Worm (Caenorhabditis elegans) whole organism, L3 larva: Measurements from ENCODE around the gene T06D4.1.

Source experiments
- R02D3.7 ChIP-seq: fragments of 150-350 bp; optimal IDR thresholded peaks from 2 replicates; lab custom pipeline; 2014; ENCODE audit warnings: missing biosample characterization, missing genetic modification characterization
- ZK546.5 ChIP-seq: sonication (generic microtip); optimal IDR thresholded peaks from 2 replicates; lab custom pipeline; 2017; ENCODE audit warnings: missing biosample characterization, missing genetic modification characterization
- aly-2 ChIP-seq: fragments of 150-350 bp; optimal IDR thresholded peaks from 2 replicates; lab custom pipeline; 2014; ENCODE audit warnings: missing biosample characterization, missing genetic modification characterization
- ceh-16 ChIP-seq: sonication (generic microtip); optimal IDR thresholded peaks from 2 replicates; lab custom pipeline; 2017; ENCODE audit warnings: missing biosample characterization, missing genetic modification characterization
- ceh-28 ChIP-seq: fragments of 150-350 bp; optimal IDR thresholded peaks from 2 replicates; lab custom pipeline; 2014; ENCODE audit warnings: missing biosample characterization, missing genetic modification reagents, missing genetic modification characterization
- ceh-9 ChIP-seq: sonication (generic microtip); optimal IDR thresholded peaks from 2 replicates; lab custom pipeline; 2018; ENCODE audit warnings: missing biosample characterization, missing genetic modification characterization
- daf-12 ChIP-seq: fragments of 150-350 bp; optimal IDR thresholded peaks from 2 replicates; lab custom pipeline; 2014; ENCODE audit warnings: missing biosample characterization, missing genetic modification reagents, missing genetic modification characterization
- egl-5 ChIP-seq: fragments of 150-350 bp; optimal IDR thresholded peaks from 2 replicates; lab custom pipeline; 2017; ENCODE audit warnings: missing biosample characterization, missing genetic modification reagents, missing genetic modification characterization, inconsistent platforms
- elt-1 ChIP-seq: fragments of 150-350 bp; optimal IDR thresholded peaks from 2 replicates; lab custom pipeline; 2014; ENCODE audit warnings: missing biosample characterization, missing genetic modification characterization
- elt-2 ChIP-seq: sonication (generic microtip); optimal IDR thresholded peaks from 2 replicates; lab custom pipeline; 2016; ENCODE audit warnings: missing genetic modification reagents, mild to moderate bottlenecking, missing genetic modification characterization, missing compliant biosample characterization
- elt-3 ChIP-seq, 3 experiments: fragments of 150-350 bp in 1 of 3; sonication (generic microtip) in 2 of 3; optimal IDR thresholded peaks; 2 replicates in 2 of 3; 4 replicates in 1 of 3; lab custom pipeline; 2014 to 2017; ENCODE audit warnings: missing biosample characterization in 3 of 3, missing genetic modification characterization in 3 of 3
- eor-1 ChIP-seq, 2 experiments: fragments of 150-350 bp; optimal IDR thresholded peaks; 2 replicates each; lab custom pipeline; 2014 to 2018; ENCODE audit warnings: missing biosample characterization in 2 of 2, missing genetic modification characterization in 2 of 2
- fkh-2 ChIP-seq: fragments of 150-350 bp; optimal IDR thresholded peaks from 2 replicates; lab custom pipeline; 2014; ENCODE audit warnings: missing biosample characterization, missing genetic modification reagents, missing genetic modification characterization
- fos-1 ChIP-seq: fragments of 150-350 bp; optimal IDR thresholded peaks from 2 replicates; lab custom pipeline; 2014; ENCODE audit warnings: missing biosample characterization, missing genetic modification characterization
- hmg-11 ChIP-seq: sonication (generic microtip); optimal IDR thresholded peaks from 2 replicates; lab custom pipeline; 2016; ENCODE audit warnings: missing genetic modification characterization, missing compliant biosample characterization
- lin-15B ChIP-seq: fragments of 150-350 bp; optimal IDR thresholded peaks from 2 replicates; lab custom pipeline; 2014; ENCODE audit warnings: missing biosample characterization, missing genetic modification characterization
- lin-39 ChIP-seq: fragments of 150-350 bp; optimal IDR thresholded peaks from 2 replicates; lab custom pipeline; 2018; ENCODE audit warnings: missing biosample characterization, missing genetic modification reagents, missing genetic modification characterization
- mdl-1 ChIP-seq: fragments of 150-350 bp; optimal IDR thresholded peaks from 2 replicates; lab custom pipeline; 2014; ENCODE audit warnings: missing biosample characterization, missing genetic modification characterization
- mml-1 ChIP-seq: fragments of 150-350 bp; sonication (generic microtip); optimal IDR thresholded peaks from 3 replicates; lab custom pipeline; 2014; ENCODE audit warnings: missing biosample characterization, missing genetic modification characterization
- nhr-11 ChIP-seq: fragments of 150-350 bp; optimal IDR thresholded peaks from 2 replicates; lab custom pipeline; 2014; ENCODE audit warnings: missing biosample characterization, missing genetic modification characterization
- nhr-12 ChIP-seq: fragments of 150-350 bp; optimal IDR thresholded peaks from 2 replicates; lab custom pipeline; 2014; ENCODE audit warnings: missing biosample characterization, missing genetic modification characterization
- nhr-23 ChIP-seq: fragments of 150-350 bp; optimal IDR thresholded peaks from 2 replicates; lab custom pipeline; 2014; ENCODE audit warnings: missing biosample characterization, missing genetic modification reagents, missing genetic modification characterization
- nhr-25 ChIP-seq: sonication (generic microtip); optimal IDR thresholded peaks from 2 replicates; lab custom pipeline; 2017; ENCODE audit warnings: missing biosample characterization, missing genetic modification characterization
- nhr-28 ChIP-seq: fragments of 150-350 bp; optimal IDR thresholded peaks from 2 replicates; lab custom pipeline; 2014; ENCODE audit warnings: missing biosample characterization, missing genetic modification characterization
- nhr-43 ChIP-seq: sonication (generic microtip); optimal IDR thresholded peaks from 2 replicates; lab custom pipeline; 2016; ENCODE audit warnings: mild to moderate bottlenecking, missing genetic modification characterization, missing compliant biosample characterization; ENCODE audit not compliant: poor library complexity, severe bottlenecking
- nhr-67 ChIP-seq: fragments of 150-350 bp; optimal IDR thresholded peaks from 2 replicates; lab custom pipeline; 2014; ENCODE audit warnings: missing biosample characterization, missing genetic modification characterization
- nhr-76 ChIP-seq: fragments of 150-350 bp; sonication (generic microtip); optimal IDR thresholded peaks from 5 replicates; lab custom pipeline; 2014; ENCODE audit warnings: missing biosample characterization, missing genetic modification characterization
- nhr-77 ChIP-seq: fragments of 150-350 bp; optimal IDR thresholded peaks from 2 replicates; lab custom pipeline; 2014; ENCODE audit warnings: missing biosample characterization, missing genetic modification characterization
- pha-4 ChIP-seq: fragments of 150-350 bp; optimal IDR thresholded peaks from 2 replicates; lab custom pipeline; 2014; ENCODE audit warnings: missing biosample characterization, missing genetic modification reagents, missing genetic modification characterization
- pqm-1 ChIP-seq: fragments of 150-350 bp; optimal IDR thresholded peaks from 2 replicates; lab custom pipeline; 2017; ENCODE audit warnings: missing biosample characterization, missing genetic modification characterization, inconsistent platforms
- sea-2 ChIP-seq: fragments of 150-350 bp; sonication (generic microtip); optimal IDR thresholded peaks from 4 replicates; lab custom pipeline; 2014; ENCODE audit warnings: missing biosample characterization, missing genetic modification reagents, missing genetic modification characterization
- skn-1 ChIP-seq: fragments of 150-350 bp; optimal IDR thresholded peaks from 2 replicates; lab custom pipeline; 2014; ENCODE audit warnings: missing biosample characterization, missing genetic modification characterization
- snpc-4 ChIP-seq: fragments of 150-350 bp; optimal IDR thresholded peaks from 2 replicates; lab custom pipeline; 2014; ENCODE audit warnings: missing biosample characterization, missing genetic modification characterization
- tbx-2 ChIP-seq: sonication (generic microtip); optimal IDR thresholded peaks from 2 replicates; lab custom pipeline; 2016; ENCODE audit warnings: mild to moderate bottlenecking, missing genetic modification characterization, missing compliant biosample characterization
- unc-62 ChIP-seq: fragments of 150-350 bp; sonication (generic microtip); optimal IDR thresholded peaks from 4 replicates; lab custom pipeline; 2014; ENCODE audit warnings: missing biosample characterization, missing genetic modification reagents, missing genetic modification characterization
- zag-1 ChIP-seq: fragments of 150-350 bp; optimal IDR thresholded peaks from 2 replicates; lab custom pipeline; 2014; ENCODE audit warnings: missing biosample characterization, missing genetic modification characterization
- ztf-4 ChIP-seq: fragments of 150-350 bp; optimal IDR thresholded peaks from 2 replicates; lab custom pipeline; 2014; ENCODE audit warnings: missing biosample characterization, missing genetic modification characterization

Gene T06D4.1

ce11 chrII:3375302-3375701, 6.3 kb upstream of the T06D4.1 start:
- TF ChIP-seq elt-2 (tag; lab: Kevin White, UChicago): no peak
- no peak for TF ChIP-seq mml-1 (tag; lab: Kevin White, UChicago)
- TF ChIP-seq fkh-2 (tag; lab: Kevin White, UChicago): no peak
- TF ChIP-seq ceh-16 (tag; lab: Kevin White, UChicago): no peak
- no peak for TF ChIP-seq mdl-1
- no peak for TF ChIP-seq nhr-76 (tag; lab: Kevin White, UChicago)
- no peak for TF ChIP-seq sea-2 (GFP tag; lab: Kevin White, UChicago)
- no peak for TF ChIP-seq ZK546.5 (tag; lab: Kevin White, UChicago)
- TF ChIP-seq ceh-28 (tag; lab: Kevin White, UChicago): no peak

ce11 chrII:3376789-3377188, 4.8 kb upstream of the T06D4.1 start, which contains the start of gene bath-9:
Gene bath-9, plus strand, starts transcription at chrII:3377089.
- TF ChIP-seq nhr-25 (tag; lab: Kevin White, UChicago) (no peak), nhr-76 (tag; lab: Kevin White, UChicago) (no peak), nhr-77 (tag; lab: Kevin White, UChicago) (no peak), daf-12 (tag; lab: Kevin White, UChicago) (no peak), ZK546.5 (tag; lab: Kevin White, UChicago) (no peak), R02D3.7 (tag; lab: Kevin White, UChicago) (no peak), nhr-28 (no peak), unc-62 (GFP tag; lab: Kevin White, UChicago) (no peak), zag-1 (tag; lab: Kevin White, UChicago) (no peak)

ce11 chrII:3378275-3378674, 3.4 kb upstream of the T06D4.1 start, which contains the start of gene Y49F6C.2:
Gene Y49F6C.2, plus strand, starts transcription at chrII:3378575.
- TF ChIP-seq elt-3 (tag; optimal IDR thresholded peaks at IDR 0.05; lab: Kevin White, UChicago) (no peak), nhr-23 (tag; lab: Kevin White, UChicago) (no peak), elt-2 (tag; lab: Kevin White, UChicago) (no peak), pha-4 (tag; lab: Kevin White, UChicago) (no peak), pqm-1 (no peak), ceh-16 (tag; lab: Kevin White, UChicago) (no peak), hmg-11 (tag; lab: Kevin White, UChicago) (no peak), nhr-76 (tag; lab: Kevin White, UChicago) (no peak), egl-5 (tag; lab: Kevin White, UChicago) (no peak), skn-1 (no peak), mml-1 (tag; lab: Kevin White, UChicago) (no peak)

- no peak for TF ChIP-seq ZK546.5 (tag; lab: Kevin White, UChicago)
- no peak for TF ChIP-seq R02D3.7 (tag; lab: Kevin White, UChicago)
- TF ChIP-seq elt-1: no peak
- no peak for TF ChIP-seq nhr-11
- TF ChIP-seq mdl-1: no peak
- TF ChIP-seq unc-62 (GFP tag; lab: Kevin White, UChicago): no peak
- TF ChIP-seq skn-1: no peak
- TF ChIP-seq snpc-4 (tag; lab: Kevin White, UChicago): no peak
- no peak for TF ChIP-seq elt-3 (tag; optimal IDR thresholded peaks at IDR 0.05; lab: Kevin White, UChicago)
- no peak for TF ChIP-seq aly-2 (tag; lab: Kevin White, UChicago)
- TF ChIP-seq zag-1 (tag; lab: Kevin White, UChicago): no peak
These were observed 1.5 kb downstream of the T06D4.1 start for ce11 chrII:3383116-3383515.

- TF ChIP-seq R02D3.7 (tag; lab: Kevin White, UChicago) (no peak), nhr-67 (tag; lab: Kevin White, UChicago) (no peak), egl-5 (tag; lab: Kevin White, UChicago) (no peak), fos-1 (tag; lab: Kevin White, UChicago) (no peak), fkh-2 (tag; lab: Kevin White, UChicago) (no peak), ceh-16 (tag; lab: Kevin White, UChicago) (no peak), elt-3 (tag; optimal IDR thresholded peaks at IDR 0.05; lab: Kevin White, UChicago) (no peak), eor-1 (tag; optimal IDR thresholded peaks at IDR 0.05; lab: Kevin White, UChicago) (no peak), elt-1 (no peak), lin-39 (tag; lab: Kevin White, UChicago) (no peak), nhr-43 (tag; lab: Kevin White, UChicago) (no peak), mml-1 (tag; lab: Kevin White, UChicago) (no peak), zag-1 (tag; lab: Kevin White, UChicago) (no peak), ztf-4 (tag; lab: Kevin White, UChicago) (no peak), nhr-25 (tag; lab: Kevin White, UChicago) (no peak), nhr-11 (no peak), lin-15B (tag; lab: Kevin White, UChicago) (no peak), nhr-12 (tag; lab: Kevin White, UChicago) (no peak), tbx-2 (tag; lab: Kevin White, UChicago) (no peak), ceh-9 (tag; lab: Kevin White, UChicago) (no peak)
These were observed 4.1 kb downstream of the T06D4.1 start, which contains the start of gene T06D4.2 for ce11 chrII:3385736-3386135. Gene T06D4.2, minus strand, starts transcription at chrII:3385905.
